Worm (Caenorhabditis elegans) whole organism, young adult: ENCODE measurements around the gene mtcu-2.

Experiments used
- K12H6.12 ChIP-seq: fragments of 200-800 bp; sonication (Bioruptor generic); optimal IDR thresholded peaks from 2 replicates; lab custom pipeline; 2018; ENCODE audit warnings: mild to moderate bottlenecking, missing genetic modification characterization, missing compliant biosample characterization
- T07F8.4 ChIP-seq: sonication (generic microtip); optimal IDR thresholded peaks from 2 replicates; lab custom pipeline; 2016; ENCODE audit warnings: mild to moderate bottlenecking, missing genetic modification characterization, moderate library complexity, missing compliant biosample characterization
- dox-1 ChIP-seq: fragments of 200-800 bp; sonication (Bioruptor generic); IDR thresholded peaks from 2 replicates; pipeline ENCODE4 v1.3.6; 2022; ENCODE audit warnings: missing genetic modification reagents, missing genetic modification characterization, missing compliant biosample characterization
- hsf-1 ChIP-seq: fragments of 200-800 bp; sonication (Bioruptor generic); IDR thresholded peaks from 2 replicates; pipeline ENCODE4 v1.3.6; 2022; ENCODE audit warnings: missing genetic modification reagents, missing genetic modification characterization, missing compliant biosample characterization
- snpc-1.3 ChIP-seq: sonication (generic microtip); optimal IDR thresholded peaks from 2 replicates; lab custom pipeline; 2017; ENCODE audit warnings: missing genetic modification characterization, mild to moderate bottlenecking, missing compliant biosample characterization, antibody characterized with exemption, moderate library complexity, missing genotype, missing genetic modification reagents; ENCODE audit not compliant: insufficient read depth
- unc-62 ChIP-seq: fragments of 150-350 bp; optimal IDR thresholded peaks from 2 replicates; lab custom pipeline; 2014; ENCODE audit warnings: missing biosample characterization, missing genetic modification reagents, missing genetic modification characterization

- no peak for TF ChIP-seq unc-62 (GFP tag; lab: Kevin White, UChicago)
- TF ChIP-seq T07F8.4 = no peak
- TF ChIP-seq snpc-1.3 (tag; lab: Kevin White, UChicago) = no peak
- no peak for TF ChIP-seq K12H6.12 (tag; lab: Kevin White, UChicago)
- TF ChIP-seq dox-1 (GFP tag; lab: Robert Waterston, UW) = no peak
- TF ChIP-seq hsf-1 = no peak
Measured at ce11 chrII:10051485-10051884, 18.5 kb upstream of the mtcu-2 start.
